Worm (Caenorhabditis elegans) whole organism, early embryonic: ENCODE results near the gene F38B2.4.

Experiments used
- B0310.2 ChIP-seq: sonication (generic microtip); optimal IDR thresholded peaks from 2 replicates; lab custom pipeline; 2016; ENCODE audit warnings: mild to moderate bottlenecking, missing genetic modification characterization, missing compliant biosample characterization
- aly-1 ChIP-seq: sonication (generic microtip); optimal IDR thresholded peaks from 2 replicates; lab custom pipeline; 2016; ENCODE audit warnings: missing genetic modification characterization, missing compliant biosample characterization
- ama-1 ChIP-seq: fragments of 150-350 bp; optimal IDR thresholded peaks from 2 replicates; lab custom pipeline; 2014
- ceh-13 ChIP-seq: fragments of 200-800 bp; sonication (Bioruptor generic); optimal IDR thresholded peaks from 2 replicates; lab custom pipeline; 2018; ENCODE audit warnings: mild to moderate bottlenecking, missing genetic modification characterization, missing compliant biosample characterization
- ceh-36 ChIP-seq: sonication (generic microtip); optimal IDR thresholded peaks from 2 replicates; lab custom pipeline; 2016; ENCODE audit warnings: missing genetic modification characterization, inconsistent platforms, missing compliant biosample characterization
- flt-1 ChIP-seq: fragments of 200-800 bp; sonication (Bioruptor generic); IDR thresholded peaks from 2 replicates; pipeline ENCODE4 v1.3.6; 2022; ENCODE audit warnings: missing genetic modification characterization, missing compliant biosample characterization
- hnd-1 ChIP-seq: sonication (generic microtip); optimal IDR thresholded peaks from 2 replicates; lab custom pipeline; 2016; ENCODE audit warnings: missing genetic modification characterization, missing compliant biosample characterization
- sea-1 ChIP-seq: fragments of 200-800 bp; sonication (Bioruptor generic); conservative IDR thresholded peaks from 2 replicates; pipeline ENCODE4 v1.3.6; 2022; ENCODE audit warnings: missing genetic modification characterization, missing compliant biosample characterization
- tbx-11 ChIP-seq: fragments of 200-800 bp; sonication (Bioruptor generic); IDR thresholded peaks from 2 replicates; pipeline ENCODE4 v1.3.6; 2022; ENCODE audit warnings: missing genetic modification characterization, missing compliant biosample characterization
- tra-4 ChIP-seq: sonication (generic microtip); optimal IDR thresholded peaks from 2 replicates; lab custom pipeline; 2017; ENCODE audit warnings: missing genetic modification characterization, missing compliant biosample characterization

DNA sequence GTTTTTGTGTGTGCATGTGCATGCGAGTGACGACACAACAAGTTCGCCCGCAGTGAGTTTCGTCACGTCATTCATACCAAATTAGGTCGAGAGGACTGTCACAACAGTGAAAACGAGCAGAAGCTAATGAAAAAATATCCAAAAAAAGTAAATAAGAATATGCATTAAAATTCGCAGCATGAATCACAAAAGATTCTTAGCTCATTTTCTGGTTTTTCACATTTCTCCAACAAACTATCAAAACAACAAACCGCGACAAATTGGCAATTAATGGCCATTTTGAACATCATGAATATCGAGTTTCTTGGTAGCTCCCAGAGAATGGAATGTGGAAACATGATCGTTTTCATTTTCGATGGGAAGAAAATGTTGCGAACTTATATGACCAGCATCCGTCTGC lies 43.9 kb downstream of the F38B2.4 start:
- TF ChIP-seq ama-1 = no peak
- no peak for TF ChIP-seq aly-1 (tag; lab: Kevin White, UChicago)
- TF ChIP-seq ceh-13 (GFP tag; lab: Kevin White, UChicago) = no peak
- no peak for TF ChIP-seq flt-1 (GFP tag; lab: Robert Waterston, UW)
- no peak for TF ChIP-seq ceh-36 (tag; lab: Kevin White, UChicago)
- TF ChIP-seq tra-4 = no peak
- no peak for TF ChIP-seq hnd-1 (tag; lab: Kevin White, UChicago)
- no peak for TF ChIP-seq sea-1 (GFP tag; lab: Robert Waterston, UW)
- TF ChIP-seq tbx-11 (GFP tag; lab: Robert Waterston, UW) = no peak
- no peak for TF ChIP-seq B0310.2 (tag; lab: Kevin White, UChicago)
